Fruit fly (Drosophila melanogaster) whole organism: ENCODE measurements around the gene mfr.

Source experiments
- CG8478 ChIP-seq: fragments of >200 bp; optimal IDR thresholded peaks from 2 replicates; lab custom pipeline; 2018; ENCODE audit warnings: inconsistent platforms
- Dll ChIP-seq: fragments of >200 bp; optimal IDR thresholded peaks from 2 replicates; lab custom pipeline; 2017
- EcR ChIP-seq, 2 experiments: fragments of >200 bp; optimal IDR thresholded peaks; 2 replicates each; lab custom pipeline; 2017; ENCODE audit warnings: missing biosample characterization in 2 of 2, missing genetic modification characterization in 2 of 2, missing genetic modification reagents in 2 of 2
- pan ChIP-seq: fragments of >200 bp; optimal IDR thresholded peaks from 2 replicates; lab custom pipeline; 2017
- usp ChIP-seq: fragments of >200 bp; optimal IDR thresholded peaks from 2 replicates; lab custom pipeline; 2017; ENCODE audit warnings: missing biosample characterization, missing genetic modification characterization, mixed read lengths

- TF ChIP-seq CG8478 (no peak), usp (no peak), EcR (GFP tag; optimal IDR thresholded peaks at IDR 0.05; lab: Kevin White, UChicago) (no peak), pan (lab: Kevin White, UChicago) (no peak), Dll (lab: Kevin White, UChicago) (no peak)
These were observed 21.3 kb downstream of the mfr start, which contains the start of gene Mcm7 for dm6 chr3L:8891167-8891618.
